Fruit fly (Drosophila melanogaster): ENCODE data around the gene mRpL13.

DNA sequence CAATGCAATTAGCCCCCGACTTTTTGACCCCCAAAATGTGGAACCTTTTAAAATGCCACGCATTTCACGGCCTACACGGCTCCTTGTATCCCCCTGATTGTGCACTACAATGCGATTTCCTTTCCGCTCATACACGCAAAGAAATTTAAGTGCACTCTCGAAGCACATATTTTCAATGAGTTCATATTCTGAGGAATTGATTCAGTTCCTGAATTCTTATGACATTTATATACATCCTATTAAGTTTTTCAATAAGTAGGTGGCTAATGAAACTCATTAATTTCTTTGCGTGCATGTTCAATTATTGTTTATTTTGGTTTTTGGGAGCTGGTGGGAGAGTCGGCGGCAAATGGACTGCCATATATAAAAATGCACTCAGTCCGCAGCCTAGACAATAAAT, 40.2 kb upstream of the mRpL13 start:
- TF ChIP-seq pad (GFP tag; optimal IDR thresholded peaks at IDR 0.05) (no peak), bab1 (GFP tag; optimal IDR thresholded peaks at IDR 0.05) (no peak), Crg-1 (GFP tag; optimal IDR thresholded peaks at IDR 0.05) (no peak)

Data from whole organism, adult.